Worm (Caenorhabditis elegans) whole organism, L4 larva: ENCODE measurements around the gene T11F9.14.

Experiments
- ZK546.5 ChIP-seq, 2 experiments: sonication (generic microtip); optimal IDR thresholded peaks; 2 replicates each; lab custom pipeline; 2017; ENCODE audit warnings: missing biosample characterization in 2 of 2, missing genetic modification characterization in 2 of 2
- ceh-82 ChIP-seq: sonication (generic microtip); optimal IDR thresholded peaks from 2 replicates; lab custom pipeline; 2017; ENCODE audit warnings: missing biosample characterization, missing genetic modification characterization
- ctbp-1 ChIP-seq: fragments of 200-800 bp; sonication (Bioruptor generic); IDR thresholded peaks from 2 replicates; pipeline ENCODE4 v1.3.6; 2022; ENCODE audit warnings: missing genetic modification reagents, missing genetic modification characterization, missing compliant biosample characterization
- lir-3 ChIP-seq: sonication (generic microtip); optimal IDR thresholded peaks from 2 replicates; lab custom pipeline; 2016; ENCODE audit warnings: mild to moderate bottlenecking, missing genetic modification characterization, missing compliant biosample characterization
- set-16 ChIP-seq: fragments of 200-800 bp; sonication (Bioruptor generic); IDR thresholded peaks from 2 replicates; pipeline ENCODE4 v1.3.6; 2022; ENCODE audit warnings: missing genetic modification reagents, missing genetic modification characterization, missing compliant biosample characterization
- unc-39 ChIP-seq: sonication (generic microtip); optimal IDR thresholded peaks from 2 replicates; lab custom pipeline; 2017; ENCODE audit warnings: missing biosample characterization, missing genetic modification characterization
- unc-62 ChIP-seq, 3 experiments: fragments of 150-350 bp in 1 of 3; sonication (generic microtip); optimal IDR thresholded peaks in 2 of 3; peaks in 1 of 3; 1 replicate in 1 of 3; 2 replicates in 2 of 3; lab custom pipeline; 2014 to 2017; ENCODE audit warnings: missing biosample characterization in 3 of 3, missing genetic modification characterization in 3 of 3, missing genetic modification reagents in 3 of 3, missing genotype in 1 of 3
- ztf-11 ChIP-seq: fragments of 150-350 bp; optimal IDR thresholded peaks from 2 replicates; lab custom pipeline; 2014; ENCODE audit warnings: missing biosample characterization, missing genetic modification characterization

- TF ChIP-seq unc-39 = no peak
- no peak for TF ChIP-seq lir-3
- no peak for TF ChIP-seq ZK546.5 (tag; optimal IDR thresholded peaks at IDR 0.05; lab: Kevin White, UChicago)
- no peak for TF ChIP-seq ztf-11 (tag; lab: Kevin White, UChicago)
- no peak for TF ChIP-seq ctbp-1 (GFP tag; lab: Robert Waterston, UW)
- no peak for TF ChIP-seq ceh-82 (tag; lab: Kevin White, UChicago)
- peak in 1 of 2 experiments; percentile 91 for TF ChIP-seq unc-62 (GFP tag; optimal IDR thresholded peaks at IDR 0.05 in 1 of 2; lab: Kevin White, UChicago)
- TF ChIP-seq unc-62 (tag; optimal IDR thresholded peaks at IDR 0.05; lab: Kevin White, UChicago) = no peak
- TF ChIP-seq set-16 (GFP tag; lab: Robert Waterston, UW) = no peak
These were observed 46.4 kb upstream of the T11F9.14 start for ce11 chrV:11526927-11527491.
